Worm (Caenorhabditis elegans) whole organism, mixed stage, embryonic: Measurements from ENCODE around the gene acs-21.
"Not testable (repeated sequence)": the region's sequence is repeated elsewhere in the genome, so short reads cannot be mapped to it uniquely, and the experiment has no call there.

Experiments used
- ceh-43 ChIP-seq: fragments of 200-800 bp; sonication (Bioruptor generic); optimal IDR thresholded peaks from 2 replicates; lab custom pipeline; 2018; ENCODE audit warnings: mild to moderate bottlenecking, missing genetic modification characterization, moderate library complexity, missing compliant biosample characterization
- cnd-1 ChIP-seq: fragments of 200-800 bp; sonication (Bioruptor generic); optimal IDR thresholded peaks from 2 replicates; lab custom pipeline; 2018; ENCODE audit warnings: mild to moderate bottlenecking, missing genetic modification characterization, missing compliant biosample characterization
- elt-1 ChIP-seq: sonication (generic microtip); optimal IDR thresholded peaks from 2 replicates; lab custom pipeline; 2017; ENCODE audit warnings: missing genetic modification characterization, mild to moderate bottlenecking, missing compliant biosample characterization, antibody characterized with exemption, moderate library complexity, borderline replicate concordance; ENCODE audit not compliant: insufficient read depth
- mep-1 ChIP-seq: fragments of 150-350 bp; optimal IDR thresholded peaks from 2 replicates; lab custom pipeline; 2017; ENCODE audit warnings: missing biosample characterization, missing genetic modification reagents, missing genetic modification characterization, inconsistent platforms
- nhr-2 ChIP-seq: fragments of 150-350 bp; optimal IDR thresholded peaks from 2 replicates; lab custom pipeline; 2014; ENCODE audit warnings: missing biosample characterization, missing genetic modification characterization
- nhr-237 ChIP-seq: fragments of 150-350 bp; optimal IDR thresholded peaks from 2 replicates; lab custom pipeline; 2014; ENCODE audit warnings: missing biosample characterization, missing genetic modification characterization
- unc-39 ChIP-seq: fragments of 150-350 bp; optimal IDR thresholded peaks from 2 replicates; lab custom pipeline; 2014; ENCODE audit warnings: missing biosample characterization, missing genetic modification characterization
- unc-62 ChIP-seq: fragments of 150-350 bp; optimal IDR thresholded peaks from 2 replicates; lab custom pipeline; 2014; ENCODE audit warnings: missing biosample characterization, missing genetic modification reagents, missing genetic modification characterization

DNA sequence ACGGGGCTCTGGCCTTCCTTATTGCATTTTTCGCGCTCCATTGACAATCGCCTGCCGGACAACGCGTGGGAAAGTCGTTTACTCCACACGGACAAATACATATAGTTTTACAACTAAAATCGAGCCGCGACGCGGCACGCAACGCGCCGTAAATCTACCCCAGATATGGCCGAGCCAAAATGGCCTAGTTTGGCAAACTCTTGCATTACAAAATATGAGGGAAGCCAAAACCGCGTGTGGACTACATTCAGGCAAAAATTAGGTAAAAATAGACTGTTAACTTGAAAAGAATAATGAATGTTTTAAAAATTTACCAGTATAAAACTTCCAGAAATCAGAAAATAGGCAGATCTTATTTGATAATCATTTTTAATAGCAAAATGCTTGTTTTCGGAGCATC lies 24.4 kb upstream of the acs-21 start, which contains the start of gene srt-16:
- not testable (repeated sequence) for TF ChIP-seq cnd-1; nhr-237 (tag; lab: Kevin White, UChicago); unc-62 (GFP tag; lab: Kevin White, UChicago); unc-39; nhr-2 (tag; lab: Kevin White, UChicago); ceh-43 (GFP tag; lab: Kevin White, UChicago); elt-1 (tag; lab: Kevin White, UChicago); mep-1 (tag; lab: Kevin White, UChicago)
